Worm (Caenorhabditis elegans) whole organism, mixed stage, embryonic: Measurements from ENCODE around the gene Y38E10A.22.

Experiments used
- elt-1 ChIP-seq: sonication (generic microtip); optimal IDR thresholded peaks from 2 replicates; lab custom pipeline; 2017; ENCODE audit warnings: missing genetic modification characterization, mild to moderate bottlenecking, missing compliant biosample characterization, antibody characterized with exemption, moderate library complexity, borderline replicate concordance; ENCODE audit not compliant: insufficient read depth
- elt-3 ChIP-seq: fragments of 150-350 bp; optimal IDR thresholded peaks from 2 replicates; lab custom pipeline; 2014; ENCODE audit warnings: missing biosample characterization, missing genetic modification characterization
- nhr-237 ChIP-seq: fragments of 150-350 bp; optimal IDR thresholded peaks from 2 replicates; lab custom pipeline; 2014; ENCODE audit warnings: missing biosample characterization, missing genetic modification characterization
- snpc-4 ChIP-seq: fragments of 150-350 bp; optimal IDR thresholded peaks from 2 replicates; lab custom pipeline; 2014; ENCODE audit warnings: missing biosample characterization, missing genetic modification characterization
- unc-62 ChIP-seq: fragments of 150-350 bp; optimal IDR thresholded peaks from 2 replicates; lab custom pipeline; 2014; ENCODE audit warnings: missing biosample characterization, missing genetic modification reagents, missing genetic modification characterization
- zip-8 ChIP-seq: fragments of 150-350 bp; optimal IDR thresholded peaks from 2 replicates; lab custom pipeline; 2014; ENCODE audit warnings: missing biosample characterization, missing genetic modification characterization

- no peak for TF ChIP-seq snpc-4 (tag; lab: Kevin White, UChicago)
- TF ChIP-seq nhr-237 (tag; lab: Kevin White, UChicago), result no peak
- TF ChIP-seq unc-62 (GFP tag; lab: Kevin White, UChicago), result no peak
- no peak for TF ChIP-seq zip-8
- TF ChIP-seq elt-1 (tag; lab: Kevin White, UChicago), result no peak
- no peak for TF ChIP-seq elt-3 (tag; lab: Kevin White, UChicago)
Observed at ce11 chrII:12715757-12716350, 38.2 kb upstream of the Y38E10A.22 start.
